Fruit fly (Drosophila melanogaster) whole organism, embryonic: ENCODE results near the gene Klp10A.

ENCODE experiments used
- CG11398 ChIP-seq: fragments of 200-800 bp; sonication (Bioruptor generic); optimal IDR thresholded peaks from 2 replicates; lab custom pipeline; 2016; ENCODE audit warnings: missing biosample characterization, missing genetic modification characterization
- CG14050 ChIP-seq: fragments of 200-800 bp; sonication (Bioruptor generic); IDR thresholded peaks from 3 replicates; pipeline ENCODE4 v1.3.6; 2022; ENCODE audit warnings: missing biosample characterization, missing genetic modification characterization
- Dfd ChIP-seq, 2 experiments: fragments of >200 bp; optimal IDR thresholded peaks; 2 replicates each; lab custom pipeline; 2017; ENCODE audit warnings: missing biosample characterization in 2 of 2, missing genetic modification characterization in 2 of 2
- az2 ChIP-seq: fragments of 200-800 bp; sonication (Bioruptor generic); optimal IDR thresholded peaks from 3 replicates; lab custom pipeline; 2016; ENCODE audit warnings: missing biosample characterization, missing genetic modification characterization
- br ChIP-seq: fragments of >200 bp; optimal IDR thresholded peaks from 2 replicates; lab custom pipeline; 2017
- ssp ChIP-seq: fragments of 200-800 bp; sonication (Bioruptor generic); IDR thresholded peaks from 2 replicates; pipeline ENCODE4 v1.3.6; 2022; ENCODE audit warnings: missing biosample characterization, missing genetic modification characterization

- TF ChIP-seq Dfd (GFP tag; optimal IDR thresholded peaks at IDR 0.05; lab: Kevin White, UChicago) (peak in 1 of 2 experiments; percentile 54), az2 (GFP tag; lab: Kevin White, UChicago) (no peak), CG14050 (no peak), ssp (GFP tag; lab: Robert Waterston, UW) (no peak), br (no peak), CG11398 (no peak)
Measured at dm6 chrX:11135840-11136586, 905 bp downstream of the Klp10A start.
